Worm (Caenorhabditis elegans) whole organism, mixed stage, embryonic: ENCODE measurements around the gene pqn-62.

Experiments
- blmp-1 ChIP-seq: fragments of 150-350 bp; optimal IDR thresholded peaks from 2 replicates; lab custom pipeline; 2014; ENCODE audit warnings: missing biosample characterization, missing genetic modification characterization
- ceh-43 ChIP-seq: fragments of 200-800 bp; sonication (Bioruptor generic); optimal IDR thresholded peaks from 2 replicates; lab custom pipeline; 2018; ENCODE audit warnings: mild to moderate bottlenecking, missing genetic modification characterization, moderate library complexity, missing compliant biosample characterization
- elt-3 ChIP-seq: fragments of 150-350 bp; optimal IDR thresholded peaks from 2 replicates; lab custom pipeline; 2014; ENCODE audit warnings: missing biosample characterization, missing genetic modification characterization
- lsy-2 ChIP-seq: fragments of 150-350 bp; optimal IDR thresholded peaks from 2 replicates; lab custom pipeline; 2014; ENCODE audit warnings: missing biosample characterization, missing genetic modification characterization
- mep-1 ChIP-seq: fragments of 150-350 bp; optimal IDR thresholded peaks from 2 replicates; lab custom pipeline; 2017; ENCODE audit warnings: missing biosample characterization, missing genetic modification reagents, missing genetic modification characterization, inconsistent platforms
- nhr-12 ChIP-seq: fragments of 150-350 bp; optimal IDR thresholded peaks from 2 replicates; lab custom pipeline; 2014; ENCODE audit warnings: missing biosample characterization, missing genetic modification characterization
- nhr-237 ChIP-seq: fragments of 150-350 bp; optimal IDR thresholded peaks from 2 replicates; lab custom pipeline; 2014; ENCODE audit warnings: missing biosample characterization, missing genetic modification characterization
- nhr-28 ChIP-seq: fragments of 150-350 bp; optimal IDR thresholded peaks from 2 replicates; lab custom pipeline; 2014; ENCODE audit warnings: missing biosample characterization, missing genetic modification characterization
- nhr-76 ChIP-seq: sonication (generic microtip); optimal IDR thresholded peaks from 2 replicates; lab custom pipeline; 2017; ENCODE audit warnings: missing biosample characterization, missing genetic modification characterization
- pha-4 ChIP-seq: fragments of 150-350 bp; optimal IDR thresholded peaks from 2 replicates; lab custom pipeline; 2018; ENCODE audit warnings: missing biosample characterization, missing genetic modification reagents, missing genetic modification characterization
- snpc-4 ChIP-seq: fragments of 150-350 bp; optimal IDR thresholded peaks from 2 replicates; lab custom pipeline; 2014; ENCODE audit warnings: missing biosample characterization, missing genetic modification characterization
- unc-62 ChIP-seq: fragments of 150-350 bp; optimal IDR thresholded peaks from 2 replicates; lab custom pipeline; 2014; ENCODE audit warnings: missing biosample characterization, missing genetic modification reagents, missing genetic modification characterization

DNA sequence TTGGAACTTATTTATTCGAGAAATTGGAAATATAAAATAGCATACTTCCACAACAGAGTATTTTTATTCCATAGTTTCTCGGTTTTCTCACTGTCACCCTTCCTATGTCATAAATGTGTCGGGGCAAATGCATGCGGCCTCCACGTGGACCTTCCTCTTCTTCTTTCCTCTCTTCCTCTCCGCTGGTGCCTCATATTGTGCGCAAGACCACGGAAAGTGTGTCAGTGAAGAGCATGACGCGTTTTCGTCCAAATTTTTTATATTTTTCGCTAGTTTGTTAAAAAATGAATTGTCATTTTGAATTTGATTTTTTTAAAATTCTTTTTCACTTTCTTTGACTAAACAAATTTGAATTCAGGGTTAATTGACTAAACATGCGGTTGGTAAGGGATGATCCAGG is 30.9 kb upstream of the pqn-62 start, which contains the start of gene mans-3:
- TF ChIP-seq elt-3 (tag; lab: Kevin White, UChicago), result no peak
- no peak for TF ChIP-seq snpc-4
- TF ChIP-seq blmp-1 (tag; lab: Kevin White, UChicago), result no peak
- TF ChIP-seq nhr-76, result peak; percentile 3
- TF ChIP-seq nhr-28 (tag; lab: Kevin White, UChicago), result no peak
- TF ChIP-seq ceh-43 (GFP tag; lab: Kevin White, UChicago), result peak; percentile 27
- no peak for TF ChIP-seq nhr-12 (tag; lab: Kevin White, UChicago)
- TF ChIP-seq lsy-2, result peak; percentile 63
- TF ChIP-seq pha-4 (tag; lab: Kevin White, UChicago), result no peak
- peak; percentile 97 for TF ChIP-seq mep-1 (tag; lab: Kevin White, UChicago)
- peak; percentile 12 for TF ChIP-seq nhr-237
- peak; percentile 72 for TF ChIP-seq unc-62 (GFP tag; lab: Kevin White, UChicago)
